Worm (Caenorhabditis elegans) whole organism, L3 larva: ENCODE measurements around the gene algn-8.

Source experiments
- ZK546.5 ChIP-seq: sonication (generic microtip); optimal IDR thresholded peaks from 2 replicates; lab custom pipeline; 2017; ENCODE audit warnings: missing biosample characterization, missing genetic modification characterization
- aly-2 ChIP-seq: fragments of 150-350 bp; optimal IDR thresholded peaks from 2 replicates; lab custom pipeline; 2014; ENCODE audit warnings: missing biosample characterization, missing genetic modification characterization
- ama-1 ChIP-seq: fragments of 150-350 bp; optimal IDR thresholded peaks from 2 replicates; lab custom pipeline; 2018
- ceh-16 ChIP-seq: sonication (generic microtip); optimal IDR thresholded peaks from 2 replicates; lab custom pipeline; 2017; ENCODE audit warnings: missing biosample characterization, missing genetic modification characterization
- ceh-28 ChIP-seq: fragments of 150-350 bp; optimal IDR thresholded peaks from 2 replicates; lab custom pipeline; 2014; ENCODE audit warnings: missing biosample characterization, missing genetic modification reagents, missing genetic modification characterization
- ceh-82 ChIP-seq: fragments of 150-350 bp; optimal IDR thresholded peaks from 2 replicates; lab custom pipeline; 2014; ENCODE audit warnings: missing biosample characterization, missing genetic modification characterization
- ceh-9 ChIP-seq: sonication (generic microtip); optimal IDR thresholded peaks from 2 replicates; lab custom pipeline; 2018; ENCODE audit warnings: missing biosample characterization, missing genetic modification characterization
- daf-12 ChIP-seq: fragments of 150-350 bp; optimal IDR thresholded peaks from 2 replicates; lab custom pipeline; 2014; ENCODE audit warnings: missing biosample characterization, missing genetic modification reagents, missing genetic modification characterization
- egl-5 ChIP-seq: fragments of 150-350 bp; optimal IDR thresholded peaks from 2 replicates; lab custom pipeline; 2017; ENCODE audit warnings: missing biosample characterization, missing genetic modification reagents, missing genetic modification characterization, inconsistent platforms
- elt-2 ChIP-seq: sonication (generic microtip); optimal IDR thresholded peaks from 2 replicates; lab custom pipeline; 2016; ENCODE audit warnings: missing genetic modification reagents, mild to moderate bottlenecking, missing genetic modification characterization, missing compliant biosample characterization
- elt-3 ChIP-seq, 3 experiments: fragments of 150-350 bp in 1 of 3; sonication (generic microtip) in 2 of 3; optimal IDR thresholded peaks; 2 replicates in 2 of 3; 4 replicates in 1 of 3; lab custom pipeline; 2014 to 2017; ENCODE audit warnings: missing biosample characterization in 3 of 3, missing genetic modification characterization in 3 of 3
- fkh-2 ChIP-seq: fragments of 150-350 bp; optimal IDR thresholded peaks from 2 replicates; lab custom pipeline; 2014; ENCODE audit warnings: missing biosample characterization, missing genetic modification reagents, missing genetic modification characterization
- fos-1 ChIP-seq: fragments of 150-350 bp; optimal IDR thresholded peaks from 2 replicates; lab custom pipeline; 2014; ENCODE audit warnings: missing biosample characterization, missing genetic modification characterization
- hmg-11 ChIP-seq: sonication (generic microtip); optimal IDR thresholded peaks from 2 replicates; lab custom pipeline; 2016; ENCODE audit warnings: missing genetic modification characterization, missing compliant biosample characterization
- jun-1 ChIP-seq: fragments of 150-350 bp; optimal IDR thresholded peaks from 2 replicates; lab custom pipeline; 2014; ENCODE audit warnings: missing biosample characterization, missing genetic modification reagents, missing genetic modification characterization
- lin-15B ChIP-seq: fragments of 150-350 bp; optimal IDR thresholded peaks from 2 replicates; lab custom pipeline; 2014; ENCODE audit warnings: missing biosample characterization, missing genetic modification characterization
- lin-39 ChIP-seq: fragments of 150-350 bp; optimal IDR thresholded peaks from 2 replicates; lab custom pipeline; 2018; ENCODE audit warnings: missing biosample characterization, missing genetic modification reagents, missing genetic modification characterization
- lsy-12 ChIP-seq: sonication (generic microtip); optimal IDR thresholded peaks from 2 replicates; lab custom pipeline; 2016; ENCODE audit warnings: mild to moderate bottlenecking, missing genetic modification characterization, missing compliant biosample characterization
- mdl-1 ChIP-seq: fragments of 150-350 bp; optimal IDR thresholded peaks from 2 replicates; lab custom pipeline; 2014; ENCODE audit warnings: missing biosample characterization, missing genetic modification characterization
- mml-1 ChIP-seq: fragments of 150-350 bp; sonication (generic microtip); optimal IDR thresholded peaks from 3 replicates; lab custom pipeline; 2014; ENCODE audit warnings: missing biosample characterization, missing genetic modification characterization
- nfya-1 ChIP-seq: sonication (generic microtip); optimal IDR thresholded peaks from 2 replicates; lab custom pipeline; 2017; ENCODE audit warnings: missing genetic modification characterization, mild to moderate bottlenecking, missing compliant biosample characterization, antibody characterized with exemption, moderate library complexity; ENCODE audit not compliant: insufficient read depth
- nhr-11 ChIP-seq: fragments of 150-350 bp; optimal IDR thresholded peaks from 2 replicates; lab custom pipeline; 2014; ENCODE audit warnings: missing biosample characterization, missing genetic modification characterization
- nhr-12 ChIP-seq: fragments of 150-350 bp; optimal IDR thresholded peaks from 2 replicates; lab custom pipeline; 2014; ENCODE audit warnings: missing biosample characterization, missing genetic modification characterization
- nhr-23 ChIP-seq: fragments of 150-350 bp; optimal IDR thresholded peaks from 2 replicates; lab custom pipeline; 2014; ENCODE audit warnings: missing biosample characterization, missing genetic modification reagents, missing genetic modification characterization
- nhr-237 ChIP-seq: fragments of 150-350 bp; optimal IDR thresholded peaks from 2 replicates; lab custom pipeline; 2014; ENCODE audit warnings: missing biosample characterization, missing genetic modification characterization
- nhr-25 ChIP-seq: sonication (generic microtip); optimal IDR thresholded peaks from 2 replicates; lab custom pipeline; 2017; ENCODE audit warnings: missing biosample characterization, missing genetic modification characterization
- nhr-28 ChIP-seq: fragments of 150-350 bp; optimal IDR thresholded peaks from 2 replicates; lab custom pipeline; 2014; ENCODE audit warnings: missing biosample characterization, missing genetic modification characterization
- nhr-43 ChIP-seq: sonication (generic microtip); optimal IDR thresholded peaks from 2 replicates; lab custom pipeline; 2016; ENCODE audit warnings: mild to moderate bottlenecking, missing genetic modification characterization, missing compliant biosample characterization; ENCODE audit not compliant: poor library complexity, severe bottlenecking
- nhr-67 ChIP-seq: fragments of 150-350 bp; optimal IDR thresholded peaks from 2 replicates; lab custom pipeline; 2014; ENCODE audit warnings: missing biosample characterization, missing genetic modification characterization
- nhr-76 ChIP-seq: fragments of 150-350 bp; sonication (generic microtip); optimal IDR thresholded peaks from 5 replicates; lab custom pipeline; 2014; ENCODE audit warnings: missing biosample characterization, missing genetic modification characterization
- nhr-77 ChIP-seq: fragments of 150-350 bp; optimal IDR thresholded peaks from 2 replicates; lab custom pipeline; 2014; ENCODE audit warnings: missing biosample characterization, missing genetic modification characterization
- pha-4 ChIP-seq: fragments of 150-350 bp; optimal IDR thresholded peaks from 2 replicates; lab custom pipeline; 2014; ENCODE audit warnings: missing biosample characterization, missing genetic modification reagents, missing genetic modification characterization
- pqm-1 ChIP-seq: fragments of 150-350 bp; optimal IDR thresholded peaks from 2 replicates; lab custom pipeline; 2017; ENCODE audit warnings: missing biosample characterization, missing genetic modification characterization, inconsistent platforms
- sea-2 ChIP-seq: fragments of 150-350 bp; sonication (generic microtip); optimal IDR thresholded peaks from 4 replicates; lab custom pipeline; 2014; ENCODE audit warnings: missing biosample characterization, missing genetic modification reagents, missing genetic modification characterization
- skn-1 ChIP-seq: fragments of 150-350 bp; optimal IDR thresholded peaks from 2 replicates; lab custom pipeline; 2014; ENCODE audit warnings: missing biosample characterization, missing genetic modification characterization
- snpc-4 ChIP-seq: fragments of 150-350 bp; optimal IDR thresholded peaks from 2 replicates; lab custom pipeline; 2014; ENCODE audit warnings: missing biosample characterization, missing genetic modification characterization
- tbx-2 ChIP-seq: sonication (generic microtip); optimal IDR thresholded peaks from 2 replicates; lab custom pipeline; 2016; ENCODE audit warnings: mild to moderate bottlenecking, missing genetic modification characterization, missing compliant biosample characterization
- unc-39 ChIP-seq: sonication (generic microtip); optimal IDR thresholded peaks from 4 replicates; lab custom pipeline; 2017; ENCODE audit warnings: missing biosample characterization, missing genetic modification characterization
- ztf-4 ChIP-seq: fragments of 150-350 bp; optimal IDR thresholded peaks from 2 replicates; lab custom pipeline; 2014; ENCODE audit warnings: missing biosample characterization, missing genetic modification characterization

The algn-8 gene

DNA sequence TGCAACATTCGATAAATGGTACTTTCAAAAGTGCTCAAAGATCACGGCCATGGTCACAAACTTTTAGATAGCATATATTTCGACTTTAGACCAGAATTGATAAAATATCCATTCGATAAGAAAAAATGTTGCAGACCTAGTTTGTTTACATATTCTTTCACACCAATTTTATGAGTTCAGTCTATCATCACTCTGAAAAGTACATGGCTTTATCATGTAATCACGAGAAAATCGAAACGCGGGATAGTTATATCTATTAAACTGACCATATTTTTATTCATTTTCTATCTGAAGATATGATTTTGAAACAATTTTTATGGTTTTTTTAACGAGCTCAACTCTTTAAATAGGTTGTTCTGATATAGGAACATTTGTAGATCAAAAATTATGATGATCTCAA lies 45.2 kb upstream of the algn-8 start, which contains the start of gene pho-11:
Gene pho-11 (plus strand): TSS at position 374 of the 400 bp plus-strand sequence.
- TF ChIP-seq pha-4 (tag; lab: Kevin White, UChicago) (peak; percentile 23), pqm-1 (tag; lab: Kevin White, UChicago) (peak; percentile 65), lsy-12 (no peak), elt-3 (tag; optimal IDR thresholded peaks at IDR 0.05; lab: Kevin White, UChicago) (no peak), elt-2 (tag; lab: Kevin White, UChicago) (peak; percentile 72)

DNA sequence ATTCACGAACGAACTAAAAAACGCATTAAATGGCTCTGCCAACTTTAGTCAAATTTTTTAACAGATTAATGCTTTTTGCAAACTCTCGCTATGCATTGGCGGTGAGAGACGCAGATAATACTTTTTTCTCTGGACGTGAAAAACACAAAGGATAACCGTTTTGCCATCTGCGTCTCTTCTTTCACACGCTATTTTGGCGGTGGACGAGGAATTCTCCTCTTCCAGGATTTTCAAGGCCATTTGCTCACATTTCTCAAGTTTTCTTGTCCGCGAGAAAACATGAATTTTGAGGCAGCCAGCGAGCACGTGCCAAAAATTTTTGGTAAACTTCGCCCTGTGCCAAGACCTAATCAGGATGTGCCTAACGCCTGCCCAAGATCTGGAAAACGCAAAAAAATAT lies 44.8 kb upstream of the algn-8 start:
- TF ChIP-seq ceh-82 (tag; lab: Kevin White, UChicago) = no peak
- TF ChIP-seq ceh-9 = no peak
- no peak for TF ChIP-seq ama-1 (lab: Kevin White, UChicago)
- no peak for TF ChIP-seq mdl-1 (tag; lab: Kevin White, UChicago)
- no peak for TF ChIP-seq nhr-237 (tag; lab: Kevin White, UChicago)
- TF ChIP-seq nhr-23 (tag; lab: Kevin White, UChicago) = no peak
- TF ChIP-seq egl-5 (tag; lab: Kevin White, UChicago) = no peak
- no peak for TF ChIP-seq unc-39 (tag; lab: Kevin White, UChicago)
- TF ChIP-seq jun-1 (tag; lab: Kevin White, UChicago) = no peak
- no peak for TF ChIP-seq daf-12 (tag; lab: Kevin White, UChicago)
- TF ChIP-seq hmg-11 = peak; percentile 59
- peak; percentile 47 for TF ChIP-seq nfya-1 (tag; lab: Kevin White, UChicago)
- TF ChIP-seq lin-15B (tag; lab: Kevin White, UChicago) = peak; percentile 78
- TF ChIP-seq pha-4 (tag; lab: Kevin White, UChicago) = no peak
- peak; percentile 9 for TF ChIP-seq nhr-43 (tag; lab: Kevin White, UChicago)
- no peak for TF ChIP-seq pqm-1 (tag; lab: Kevin White, UChicago)
- no peak for TF ChIP-seq nhr-76
- TF ChIP-seq tbx-2 (tag; lab: Kevin White, UChicago) = no peak
- TF ChIP-seq snpc-4 = no peak
- no peak for TF ChIP-seq fkh-2 (tag; lab: Kevin White, UChicago)
- no peak for TF ChIP-seq elt-2 (tag; lab: Kevin White, UChicago)
- no peak for TF ChIP-seq mml-1
- TF ChIP-seq nhr-11 (tag; lab: Kevin White, UChicago) = peak; percentile 49
- TF ChIP-seq ceh-28 (tag; lab: Kevin White, UChicago) = no peak
- TF ChIP-seq lin-39 (tag; lab: Kevin White, UChicago) = no peak
- TF ChIP-seq skn-1 (tag; lab: Kevin White, UChicago) = no peak
- no peak for TF ChIP-seq ceh-16 (tag; lab: Kevin White, UChicago)
- TF ChIP-seq nhr-67 (tag; lab: Kevin White, UChicago) = no peak
- TF ChIP-seq elt-3 (tag; optimal IDR thresholded peaks at IDR 0.05; lab: Kevin White, UChicago) = no peak
- TF ChIP-seq nhr-25 (tag; lab: Kevin White, UChicago) = no peak

- TF ChIP-seq nhr-11 (tag; lab: Kevin White, UChicago) (no peak), fos-1 (tag; lab: Kevin White, UChicago) (no peak), ZK546.5 (no peak)
These were observed 42.2 kb upstream of the algn-8 start for ce11 chrII:9928470-9928869.

DNA sequence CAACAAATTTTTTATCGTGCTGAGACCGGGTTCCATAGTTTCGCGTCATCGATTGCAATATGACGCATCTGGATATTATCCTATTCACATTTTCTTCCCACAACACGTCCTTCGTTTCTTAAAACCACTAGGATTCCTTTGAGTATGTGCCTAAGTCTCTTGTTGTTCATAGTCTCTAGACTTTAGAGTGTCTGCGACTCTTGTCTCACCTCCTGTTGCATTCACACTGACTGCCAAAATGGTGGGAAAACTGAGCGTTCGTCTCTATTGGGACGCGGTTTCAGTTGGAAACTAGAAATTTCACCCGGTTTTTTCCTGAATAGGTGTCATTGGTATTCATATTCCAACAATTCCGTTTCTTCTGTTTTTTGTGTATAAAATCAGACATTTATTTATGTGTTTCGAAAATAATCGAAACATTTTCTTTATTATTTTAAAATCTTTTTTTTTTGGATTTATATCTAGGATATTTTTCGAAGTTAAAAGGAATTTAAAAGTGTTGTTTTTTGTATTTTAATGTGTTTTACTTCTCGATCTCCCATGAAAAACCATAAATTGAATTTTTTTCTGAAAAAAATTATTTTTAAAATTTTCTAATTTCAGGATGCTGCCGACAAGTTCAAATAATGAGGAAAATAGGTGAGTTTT lies 35.5 kb upstream of the algn-8 start, which contains the start of gene C05C10.2:
Gene C05C10.2 (plus strand): TSS at position 598 of the 648 bp plus-strand sequence.
- TF ChIP-seq mdl-1 (tag; lab: Kevin White, UChicago) (no peak), nfya-1 (tag; lab: Kevin White, UChicago) (peak; percentile 35), elt-3 (tag; optimal IDR thresholded peaks at IDR 0.05; lab: Kevin White, UChicago) (no peak), tbx-2 (tag; lab: Kevin White, UChicago) (no peak)

DNA sequence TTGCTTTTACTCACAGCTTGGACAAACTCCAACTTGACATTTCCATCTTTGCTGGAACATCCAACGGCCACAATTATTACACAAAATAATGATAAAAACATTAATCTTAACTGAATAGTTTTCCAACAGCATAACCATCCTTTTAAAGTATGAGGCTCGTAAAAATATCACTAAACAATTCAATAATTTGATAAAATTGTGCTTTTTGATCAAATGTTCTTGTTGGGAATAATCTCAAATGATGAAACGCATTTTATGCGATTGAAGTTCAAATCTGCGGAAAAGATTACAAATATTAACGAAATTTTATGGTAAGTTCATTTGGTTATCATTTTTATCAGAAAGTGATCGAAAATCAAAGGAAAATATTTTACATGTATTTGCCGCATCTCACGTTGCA lies 34.2 kb upstream of the algn-8 start, which contains the start of gene pho-10:
Gene pho-10 (minus strand): TSS at position 101 of the 400 bp plus-strand sequence.
- TF ChIP-seq lin-15B (tag; lab: Kevin White, UChicago) (no peak), nhr-237 (tag; lab: Kevin White, UChicago) (no peak), nhr-12 (no peak), nhr-76 (no peak), skn-1 (tag; lab: Kevin White, UChicago) (no peak), elt-3 (tag; optimal IDR thresholded peaks at IDR 0.05; lab: Kevin White, UChicago) (no peak), daf-12 (tag; lab: Kevin White, UChicago) (no peak), sea-2 (no peak), nhr-77 (tag; lab: Kevin White, UChicago) (no peak), mml-1 (no peak), tbx-2 (tag; lab: Kevin White, UChicago) (no peak), snpc-4 (no peak), ztf-4 (no peak), nhr-28 (no peak), fkh-2 (tag; lab: Kevin White, UChicago) (no peak), aly-2 (tag; lab: Kevin White, UChicago) (no peak)
